Worm (Caenorhabditis elegans) whole organism, L1 larva: ENCODE measurements around the gene R06F6.14.

ENCODE experiments used
- C04F5.9 ChIP-seq: sonication (generic microtip); optimal IDR thresholded peaks from 2 replicates; lab custom pipeline; 2016; ENCODE audit warnings: missing genetic modification characterization, missing compliant biosample characterization
- C34B4.2 ChIP-seq: sonication (generic microtip); optimal IDR thresholded peaks from 2 replicates; lab custom pipeline; 2017; ENCODE audit warnings: mild to moderate bottlenecking, missing genetic modification characterization, missing compliant biosample characterization
- Y116A8C.19 ChIP-seq: sonication (generic microtip); optimal IDR thresholded peaks from 2 replicates; lab custom pipeline; 2016; ENCODE audit warnings: missing compliant biosample characterization, missing genetic modification characterization, borderline replicate concordance
- alr-1 ChIP-seq: fragments of 200-800 bp; sonication (Bioruptor generic); optimal IDR thresholded peaks from 2 replicates; lab custom pipeline; 2018; ENCODE audit warnings: borderline replicate concordance, mild to moderate bottlenecking, missing genetic modification characterization, missing compliant biosample characterization
- ceh-63 ChIP-seq: fragments of 200-800 bp; sonication (Bioruptor generic); optimal IDR thresholded peaks from 2 replicates; lab custom pipeline; 2018; ENCODE audit warnings: mild to moderate bottlenecking, missing genetic modification characterization, missing compliant biosample characterization
- ceh-90 ChIP-seq: sonication (generic microtip); optimal IDR thresholded peaks from 2 replicates; lab custom pipeline; 2016; ENCODE audit warnings: missing genetic modification characterization, missing compliant biosample characterization
- dpl-1 ChIP-seq, 3 experiments: fragments of 150-350 bp in 2 of 3; sonication (generic microtip) in 1 of 3; optimal IDR thresholded peaks; 2 replicates each; lab custom pipeline; 2014 to 2017; ENCODE audit warnings: missing biosample characterization in 3 of 3, missing genetic modification characterization in 3 of 3, missing genetic modification reagents in 3 of 3
- efl-1 ChIP-seq, 4 experiments: fragments of 150-350 bp; optimal IDR thresholded peaks in 3 of 4; peaks in 1 of 4; 1 replicate in 1 of 4; 2 replicates in 3 of 4; lab custom pipeline; 2014; ENCODE audit warnings: missing biosample characterization in 2 of 4, missing genetic modification characterization in 2 of 4, missing genetic modification reagents in 2 of 4
- egl-13 ChIP-seq: sonication (generic microtip); optimal IDR thresholded peaks from 2 replicates; lab custom pipeline; 2016; ENCODE audit warnings: missing genotype, missing genetic modification reagents, missing genetic modification characterization, missing compliant biosample characterization
- egl-27 ChIP-seq, 2 experiments: fragments of 150-350 bp in 1 of 2; sonication (generic microtip); optimal IDR thresholded peaks; 3 replicates each; lab custom pipeline; 2017 to 2018; ENCODE audit warnings: missing biosample characterization in 2 of 2, missing genetic modification characterization in 2 of 2, missing genetic modification reagents in 2 of 2
- elt-3 ChIP-seq, 6 experiments: fragments of 150-350 bp in 1 of 6; sonication (generic microtip); optimal IDR thresholded peaks; 2 replicates each; lab custom pipeline; 2017 to 2018; ENCODE audit warnings: missing biosample characterization in 6 of 6, missing genetic modification characterization in 6 of 6, inconsistent platforms in 1 of 6
- fkh-8 ChIP-seq: sonication (generic microtip); optimal IDR thresholded peaks from 2 replicates; lab custom pipeline; 2016; ENCODE audit warnings: mild to moderate bottlenecking, missing genetic modification characterization, missing compliant biosample characterization
- fos-1 ChIP-seq: fragments of 150-350 bp; optimal IDR thresholded peaks from 2 replicates; lab custom pipeline; 2014; ENCODE audit warnings: missing biosample characterization, missing genetic modification characterization
- grh-1 ChIP-seq: fragments of 200-800 bp; sonication (Bioruptor generic); IDR thresholded peaks from 2 replicates; pipeline ENCODE4 v1.3.6; 2022; ENCODE audit warnings: missing genetic modification reagents, missing genetic modification characterization, missing compliant biosample characterization
- hlh-4 ChIP-seq: sonication (generic microtip); optimal IDR thresholded peaks from 2 replicates; lab custom pipeline; 2016; ENCODE audit warnings: mild to moderate bottlenecking, missing genetic modification characterization, missing compliant biosample characterization
- hpl-2 ChIP-seq: fragments of 150-350 bp; optimal IDR thresholded peaks from 2 replicates; lab custom pipeline; 2014; ENCODE audit warnings: missing biosample characterization, missing genetic modification reagents, missing genetic modification characterization
- irx-1 ChIP-seq: sonication (generic microtip); optimal IDR thresholded peaks from 2 replicates; lab custom pipeline; 2016; ENCODE audit warnings: missing genetic modification characterization, missing compliant biosample characterization
- isw-1 ChIP-seq: fragments of 200-800 bp; sonication (Bioruptor generic); IDR thresholded peaks from 2 replicates; pipeline ENCODE4 v1.3.6; 2022; ENCODE audit warnings: missing genetic modification characterization, missing compliant biosample characterization
- lin-13 ChIP-seq: fragments of 150-350 bp; optimal IDR thresholded peaks from 2 replicates; lab custom pipeline; 2014; ENCODE audit warnings: missing biosample characterization, missing genetic modification reagents, missing genetic modification characterization
- lin-15B ChIP-seq: fragments of 150-350 bp; sonication (generic microtip); optimal IDR thresholded peaks from 3 replicates; lab custom pipeline; 2014; ENCODE audit warnings: missing biosample characterization, missing genetic modification characterization
- lsy-2 ChIP-seq, 2 experiments: fragments of 150-350 bp; optimal IDR thresholded peaks; 2 replicates each; lab custom pipeline; 2014; ENCODE audit warnings: missing biosample characterization in 2 of 2, missing genetic modification characterization in 2 of 2
- mab-9 ChIP-seq: fragments of 200-800 bp; sonication (Bioruptor generic); IDR thresholded peaks from 2 replicates; pipeline ENCODE4 v1.3.6; 2022; ENCODE audit warnings: missing genetic modification reagents, missing genetic modification characterization, missing compliant biosample characterization
- nhr-12 ChIP-seq: sonication (generic microtip); optimal IDR thresholded peaks from 2 replicates; lab custom pipeline; 2017; ENCODE audit warnings: missing biosample characterization, missing genetic modification characterization
- nhr-237 ChIP-seq: fragments of 150-350 bp; optimal IDR thresholded peaks from 2 replicates; lab custom pipeline; 2014; ENCODE audit warnings: missing biosample characterization, missing genetic modification characterization
- nhr-28 ChIP-seq: fragments of 150-350 bp; optimal IDR thresholded peaks from 2 replicates; lab custom pipeline; 2014; ENCODE audit warnings: missing biosample characterization, missing genetic modification characterization
- nhr-47 ChIP-seq: sonication (generic microtip); optimal IDR thresholded peaks from 2 replicates; lab custom pipeline; 2016; ENCODE audit warnings: mild to moderate bottlenecking, missing genetic modification characterization, moderate library complexity, missing compliant biosample characterization
- nhr-77 ChIP-seq: fragments of 150-350 bp; optimal IDR thresholded peaks from 2 replicates; lab custom pipeline; 2014; ENCODE audit warnings: missing biosample characterization, missing genetic modification characterization
- nhr-90 ChIP-seq: sonication (generic microtip); optimal IDR thresholded peaks from 2 replicates; lab custom pipeline; 2016; ENCODE audit warnings: mild to moderate bottlenecking, missing genetic modification characterization, missing compliant biosample characterization; ENCODE audit not compliant: poor library complexity
- pqm-1 ChIP-seq: sonication (generic microtip); optimal IDR thresholded peaks from 3 replicates; lab custom pipeline; 2017; ENCODE audit warnings: missing biosample characterization, missing genetic modification characterization
- skn-1 ChIP-seq: fragments of 150-350 bp; optimal IDR thresholded peaks from 2 replicates; lab custom pipeline; 2014; ENCODE audit warnings: missing biosample characterization, missing genetic modification characterization
- snpc-4 ChIP-seq: fragments of 150-350 bp; optimal IDR thresholded peaks from 2 replicates; lab custom pipeline; 2014; ENCODE audit warnings: missing biosample characterization, missing genetic modification characterization
- snu-23 ChIP-seq: sonication (generic microtip); optimal IDR thresholded peaks from 2 replicates; lab custom pipeline; 2016; ENCODE audit warnings: missing genetic modification characterization, missing compliant biosample characterization
- sup-37 ChIP-seq: fragments of 200-800 bp; sonication (Bioruptor generic); optimal IDR thresholded peaks from 2 replicates; lab custom pipeline; 2018; ENCODE audit warnings: mild to moderate bottlenecking, missing genetic modification characterization, missing compliant biosample characterization
- swsn-7 ChIP-seq: sonication (generic microtip); optimal IDR thresholded peaks from 2 replicates; lab custom pipeline; 2016; ENCODE audit warnings: missing genetic modification characterization, missing compliant biosample characterization
- unc-30 ChIP-seq: sonication (generic microtip); optimal IDR thresholded peaks from 2 replicates; lab custom pipeline; 2017; ENCODE audit warnings: missing biosample characterization, missing genetic modification characterization
- unc-62 ChIP-seq: fragments of 150-350 bp; optimal IDR thresholded peaks from 2 replicates; lab custom pipeline; 2014; ENCODE audit warnings: missing biosample characterization, missing genetic modification reagents, missing genetic modification characterization
- unc-98 ChIP-seq: fragments of 200-800 bp; sonication (Bioruptor generic); IDR thresholded peaks from 2 replicates; pipeline ENCODE4 v1.3.6; 2022; ENCODE audit warnings: missing genetic modification characterization, missing compliant biosample characterization
- vab-15 ChIP-seq: sonication (generic microtip); optimal IDR thresholded peaks from 2 replicates; lab custom pipeline; 2017; ENCODE audit warnings: missing genotype, mild to moderate bottlenecking, missing genetic modification characterization, missing compliant biosample characterization
- xbp-1 ChIP-seq: sonication (generic microtip); optimal IDR thresholded peaks from 2 replicates; lab custom pipeline; 2016; ENCODE audit warnings: missing genetic modification characterization, missing compliant biosample characterization
- zip-4 ChIP-seq: fragments of 200-800 bp; sonication (Bioruptor generic); optimal IDR thresholded peaks from 2 replicates; lab custom pipeline; 2018; ENCODE audit warnings: mild to moderate bottlenecking, missing genetic modification characterization, moderate library complexity, missing compliant biosample characterization
- ztf-11 ChIP-seq, 2 experiments: sonication (generic microtip); optimal IDR thresholded peaks; 2 replicates each; lab custom pipeline; 2016 to 2017; ENCODE audit warnings: missing genetic modification characterization in 2 of 2, missing biosample characterization in 1 of 2, missing compliant biosample characterization in 1 of 2

Gene R06F6.14

ce11 chrII:10787240-10787639 lies 21.9 kb upstream of the R06F6.14 start, which contains the start of gene tag-209:
tag-209 (plus strand) TSS chrII:10787312.
- TF ChIP-seq efl-1 (optimal IDR thresholded peaks at IDR 0.05; lab: Kevin White, UChicago), result no peak
- TF ChIP-seq efl-1 (GFP tag; optimal IDR thresholded peaks at IDR 0.05 in 1 of 2; lab: Kevin White, UChicago), result no peak
- no peak for TF ChIP-seq nhr-12
- TF ChIP-seq dpl-1 (GFP tag; optimal IDR thresholded peaks at IDR 0.05; lab: Kevin White, UChicago), result no peak
- TF ChIP-seq unc-62, result no peak
- TF ChIP-seq pqm-1 (tag; lab: Kevin White, UChicago), result no peak
- no peak for TF ChIP-seq swsn-7 (tag; lab: Kevin White, UChicago)
- no peak for TF ChIP-seq sup-37
- no peak for TF ChIP-seq xbp-1 (tag; lab: Kevin White, UChicago)
- no peak for TF ChIP-seq skn-1
- no peak for TF ChIP-seq lsy-2 (tag; optimal IDR thresholded peaks at IDR 0.05; lab: Kevin White, UChicago)
- TF ChIP-seq Y116A8C.19 (tag; lab: Kevin White, UChicago), result no peak

- TF ChIP-seq lin-15B (tag; lab: Kevin White, UChicago), result no peak
- TF ChIP-seq isw-1 (GFP tag; lab: Robert Waterston, UW), result no peak
- no peak for TF ChIP-seq nhr-47 (tag; lab: Kevin White, UChicago)
- TF ChIP-seq grh-1 (GFP tag; lab: Robert Waterston, UW), result no peak
- TF ChIP-seq C34B4.2 (tag; lab: Kevin White, UChicago), result no peak
- TF ChIP-seq snpc-4 (tag; lab: Kevin White, UChicago), result no peak
- no peak for TF ChIP-seq ceh-63 (GFP tag; lab: Kevin White, UChicago)
- TF ChIP-seq egl-27 (tag; optimal IDR thresholded peaks at IDR 0.05; lab: Kevin White, UChicago), result no peak
- TF ChIP-seq hlh-4 (tag; lab: Kevin White, UChicago), result no peak
- TF ChIP-seq C04F5.9, result no peak
- no peak for TF ChIP-seq hpl-2 (GFP tag; lab: Kevin White, UChicago)
- no peak for TF ChIP-seq unc-30 (tag; lab: Kevin White, UChicago)
- TF ChIP-seq ztf-11 (tag; optimal IDR thresholded peaks at IDR 0.05; lab: Kevin White, UChicago), result no peak
- no peak for TF ChIP-seq egl-13 (tag; lab: Kevin White, UChicago)
- TF ChIP-seq fos-1 (tag; lab: Kevin White, UChicago), result no peak
- TF ChIP-seq nhr-77 (tag; lab: Kevin White, UChicago), result no peak
- no peak for TF ChIP-seq lin-13 (GFP tag; lab: Kevin White, UChicago)
- no peak for TF ChIP-seq sup-37
- TF ChIP-seq nhr-12, result no peak
- TF ChIP-seq nhr-28, result no peak
- TF ChIP-seq, all 84 proteins: peak for 0
Measured at ce11 chrII:10792611-10793010, 16.5 kb upstream of the R06F6.14 start.

DNA sequence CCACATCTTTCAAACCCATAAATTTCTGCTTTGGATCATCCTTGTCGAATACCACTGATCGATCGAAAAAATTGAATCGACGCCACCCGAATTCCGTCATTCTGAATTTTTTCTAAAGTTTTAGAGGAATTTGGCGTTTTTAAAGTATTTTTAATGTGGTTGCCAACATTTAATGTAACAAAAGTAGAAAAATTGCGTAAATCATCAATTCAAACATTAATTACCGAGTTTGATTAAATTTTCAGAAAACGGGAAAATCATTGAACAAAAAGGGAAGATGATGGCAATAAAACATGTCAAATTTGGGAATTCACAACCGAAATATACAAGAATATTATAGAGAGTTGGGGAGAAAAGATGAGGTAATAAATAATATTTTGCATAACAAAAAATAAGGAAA lies 15.7 kb upstream of the R06F6.14 start, which contains the start of gene vps-11:
Gene vps-11 (minus strand): TSS at position 101 of the 400 bp plus-strand sequence.
- no peak for TF ChIP-seq egl-13 (tag; lab: Kevin White, UChicago)
- TF ChIP-seq nhr-77 (tag; lab: Kevin White, UChicago), result no peak
- no peak for TF ChIP-seq elt-3 (tag; optimal IDR thresholded peaks at IDR 0.05; lab: Kevin White, UChicago)
- TF ChIP-seq zip-4 (GFP tag; lab: Kevin White, UChicago), result no peak
- no peak for TF ChIP-seq isw-1 (GFP tag; lab: Robert Waterston, UW)
- TF ChIP-seq irx-1 (tag; lab: Kevin White, UChicago), result no peak
- no peak for TF ChIP-seq unc-98
- TF ChIP-seq vab-15, result no peak
- no peak for TF ChIP-seq mab-9 (GFP tag; lab: Robert Waterston, UW)
- no peak for TF ChIP-seq snu-23 (GFP tag; lab: Kevin White, UChicago)
- TF ChIP-seq ztf-11 (tag; optimal IDR thresholded peaks at IDR 0.05; lab: Kevin White, UChicago), result no peak

ce11 chrII:10796194-10796593 lies 12.9 kb upstream of the R06F6.14 start, which contains the start of gene set-14:
set-14 (minus strand) TSS chrII:10796294.
- TF ChIP-seq nhr-237 (tag; lab: Kevin White, UChicago) (no peak), grh-1 (GFP tag; lab: Robert Waterston, UW) (no peak), nhr-90 (tag; lab: Kevin White, UChicago) (no peak), ceh-90 (tag; lab: Kevin White, UChicago) (no peak), unc-30 (tag; lab: Kevin White, UChicago) (no peak), fkh-8 (tag; lab: Kevin White, UChicago) (no peak), C04F5.9 (no peak), alr-1 (no peak)
